Worm (Caenorhabditis elegans): ENCODE measurements around the gene EGAP5.1.

ce11 chrX:5140177-5140576 lies 22.7 kb upstream of the EGAP5.1 start:
- TF ChIP-seq ceh-45 (GFP tag; IDR thresholded peaks at IDR 0.05) (no peak), hlh-8 (tag; optimal IDR thresholded peaks at IDR 0.05) (no peak), syd-9 (tag; optimal IDR thresholded peaks at IDR 0.05) (no peak), ceh-18 (tag; optimal IDR thresholded peaks at IDR 0.05) (no peak), fkh-10 (GFP tag; optimal IDR thresholded peaks at IDR 0.05) (no peak), sox-4 (tag; optimal IDR thresholded peaks at IDR 0.05) (no peak), nhr-11 (tag; optimal IDR thresholded peaks at IDR 0.05) (no peak), elt-4 (tag; optimal IDR thresholded peaks at IDR 0.05) (no peak), ama-1 (optimal IDR thresholded peaks at IDR 0.05) (no peak), C08G9.2 (tag; optimal IDR thresholded peaks at IDR 0.05) (no peak), gmeb-2 (tag; optimal IDR thresholded peaks at IDR 0.05) (no peak)
